Fruit fly (Drosophila melanogaster) whole organism, larva: ENCODE measurements around the gene CG6574.

ENCODE experiments used
- noc ChIP-seq: fragments of 200-800 bp; sonication (Bioruptor generic); optimal IDR thresholded peaks from 3 replicates; lab custom pipeline; 2019; ENCODE audit warnings: missing biosample characterization, mild to moderate bottlenecking, missing genetic modification characterization, moderate library complexity

Gene CG6574

DNA sequence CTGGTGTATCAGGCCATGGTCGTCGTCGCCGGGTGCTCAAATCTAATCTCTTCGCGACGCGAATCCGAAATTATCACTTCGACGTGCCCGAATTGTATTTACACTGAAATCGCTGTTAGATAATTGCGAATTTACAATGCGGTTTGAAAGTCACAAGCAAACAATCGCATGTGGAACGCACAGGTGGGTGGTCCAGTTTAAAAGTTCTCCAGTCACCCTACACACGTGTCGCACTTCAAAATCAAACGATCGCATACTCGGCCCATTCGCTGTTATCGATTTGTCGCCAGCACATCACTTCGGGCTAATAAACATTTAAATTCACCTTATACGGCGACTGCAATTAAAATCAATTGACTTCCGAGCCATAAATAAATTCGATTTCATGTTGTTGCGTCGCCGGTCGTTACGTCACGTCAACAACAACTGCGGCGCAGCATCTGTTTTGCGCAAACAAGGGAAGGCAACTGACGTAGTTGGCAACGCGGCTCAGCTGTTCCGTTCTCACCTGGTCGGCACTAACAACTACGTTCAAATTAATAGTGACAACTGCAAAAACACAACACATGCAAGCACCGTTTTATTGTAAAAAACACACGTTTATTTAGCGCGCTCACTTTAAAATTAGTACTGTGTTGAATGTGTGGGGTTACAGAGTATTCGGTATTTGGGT, at the start of gene CG6574:
Gene CG6574 (minus strand): TSS at position 216 of the 673 bp plus-strand sequence.
- TF ChIP-seq noc (tag; lab: Kevin White, UChicago) = peak; percentile 46

DNA sequence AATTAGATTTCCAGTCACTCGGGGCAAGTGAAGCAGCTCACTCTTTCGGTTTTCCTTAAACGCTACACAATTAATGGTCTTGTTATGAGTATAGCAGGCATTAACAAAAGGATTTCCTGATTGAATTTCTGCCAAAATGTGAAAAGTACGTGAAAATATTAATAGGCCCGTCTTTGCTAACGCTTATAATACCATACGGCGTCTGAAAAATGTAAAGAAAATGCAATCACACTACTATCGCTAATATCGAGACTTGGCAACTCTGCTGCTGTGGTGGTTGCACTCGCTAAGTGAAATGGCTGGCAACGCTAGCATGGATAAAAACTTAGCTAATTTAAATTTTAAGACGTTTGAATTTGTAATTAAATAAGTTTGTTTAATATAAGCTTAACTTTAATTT, 30.5 kb upstream of the CG6574 start, which contains the start of gene CG6621:
Gene CG6621 (minus strand): TSS at position 205 of the 400 bp plus-strand sequence.
- TF ChIP-seq noc (tag; lab: Kevin White, UChicago) = no peak

DNA sequence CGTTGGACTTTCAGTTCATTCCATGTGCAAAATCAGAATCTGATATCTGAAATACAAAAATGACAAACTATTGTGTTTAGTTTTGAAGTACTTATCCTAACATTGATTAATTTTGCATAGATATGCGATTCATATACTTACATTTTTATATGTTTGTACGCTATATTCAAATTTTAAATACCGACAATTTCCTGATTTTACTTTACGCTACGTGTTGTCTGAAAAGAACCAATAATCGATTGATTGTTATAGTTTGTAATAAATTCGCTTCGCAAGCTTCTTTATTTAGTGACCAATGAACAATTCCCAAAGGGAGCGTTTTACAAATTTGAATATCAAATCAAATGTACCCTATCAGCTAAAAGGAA, 26.7 kb upstream of the CG6574 start, which contains the start of gene Ak3:
Gene Ak3 (minus strand): TSS at position 69 of the 368 bp plus-strand sequence.
- no peak for TF ChIP-seq noc (tag; lab: Kevin White, UChicago)

- peak; percentile 76 for TF ChIP-seq noc (tag; lab: Kevin White, UChicago)
Observed at dm6 chr3R:10888633-10889519, 26.1 kb upstream of the CG6574 start.

DNA sequence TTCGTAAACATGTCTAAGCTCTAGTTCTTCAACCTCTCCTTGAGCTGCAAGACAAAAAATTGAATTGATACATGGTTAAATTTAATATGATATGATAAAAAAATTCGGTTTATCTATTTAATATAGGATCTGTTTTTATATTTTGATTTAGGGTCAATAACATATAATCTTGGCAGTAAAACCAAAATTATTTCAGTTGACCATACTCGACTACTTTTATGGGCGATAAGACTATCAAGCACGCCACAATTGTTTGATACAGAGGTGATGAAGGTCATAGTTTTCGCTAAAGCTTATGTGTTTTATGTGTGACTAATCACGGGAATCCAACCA, 25.5 kb upstream of the CG6574 start:
- TF ChIP-seq noc (tag; lab: Kevin White, UChicago) = peak; percentile 48

dm6 chr3R:10886462-10887315, 23.9 kb upstream of the CG6574 start:
- TF ChIP-seq noc (tag; lab: Kevin White, UChicago) = peak; percentile 96

DNA sequence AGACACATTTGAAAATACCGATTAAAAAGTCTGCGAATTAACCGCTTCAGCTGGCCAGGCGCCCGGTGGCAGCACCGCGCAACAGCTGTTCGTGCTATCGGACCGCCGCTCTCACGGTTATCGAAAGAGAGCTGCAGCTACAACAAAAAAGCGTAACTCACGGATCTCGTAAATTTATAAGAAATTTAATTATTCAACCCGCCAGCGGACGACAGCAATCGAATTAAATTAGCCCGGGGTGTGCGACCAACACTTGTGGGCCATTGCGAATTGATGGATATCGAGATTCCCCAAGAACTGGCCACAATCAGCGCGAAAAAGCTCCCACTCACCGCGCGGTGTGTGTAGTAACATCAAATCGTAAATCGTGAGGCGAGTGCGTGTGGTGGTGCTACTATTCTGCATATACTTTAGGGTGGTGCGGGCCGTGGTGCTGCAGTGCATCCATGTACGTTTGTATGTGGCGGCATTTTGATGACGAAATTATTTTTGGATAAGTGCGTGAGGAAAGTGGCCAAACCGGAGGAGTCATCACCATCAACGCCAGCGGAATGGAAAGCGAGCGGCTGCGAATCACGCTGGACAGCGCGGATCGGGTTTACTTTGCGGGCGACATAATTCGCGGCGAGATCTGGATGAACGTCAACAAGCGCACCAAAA, 22.8 kb upstream of the CG6574 start, which contains the start of gene Leash:
Gene Leash (plus strand): TSS at position 119 of the 660 bp plus-strand sequence.
- TF ChIP-seq noc (tag; lab: Kevin White, UChicago) = no peak

DNA sequence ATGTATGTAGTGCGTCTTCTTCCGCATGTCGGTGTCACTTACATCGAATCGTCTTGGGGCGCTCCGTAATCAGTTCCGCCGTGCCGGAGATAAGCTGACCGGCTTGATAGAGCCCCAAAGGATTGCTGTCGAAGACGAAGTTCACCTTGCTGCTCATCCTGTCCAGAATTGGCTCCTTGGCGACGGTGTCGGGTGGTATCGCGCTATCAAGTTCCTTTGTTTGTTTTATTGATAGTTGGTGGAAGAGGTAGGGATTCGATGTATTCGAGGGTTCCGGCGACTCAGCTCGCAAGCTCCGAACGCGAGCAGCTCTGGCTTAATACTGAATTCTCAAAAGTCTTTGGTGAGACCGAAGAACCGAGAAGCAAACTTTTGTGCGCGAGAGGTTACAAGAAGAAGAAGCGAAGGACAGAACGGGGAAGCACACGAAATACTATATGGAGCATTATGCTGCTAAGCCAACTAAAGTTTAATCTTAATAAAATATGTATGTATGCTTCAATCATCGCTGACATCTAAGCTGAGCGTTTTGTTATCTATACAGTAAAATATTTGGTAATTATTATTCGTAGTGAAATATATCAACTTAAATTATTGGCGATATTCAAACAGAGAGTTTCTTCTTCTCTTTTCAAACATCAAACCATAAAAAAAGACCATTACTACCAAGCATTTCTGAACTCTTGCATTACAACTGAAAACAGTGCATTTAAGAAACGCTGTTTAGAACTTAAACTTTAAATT, 22.1 kb upstream of the CG6574 start, which contains the start of gene CG14696:
Gene CG14696 (minus strand): TSS at position 324 of the 744 bp plus-strand sequence.
- no peak for TF ChIP-seq noc (tag; lab: Kevin White, UChicago)

- no peak for TF ChIP-seq noc (tag; lab: Kevin White, UChicago)
Observed at dm6 chr3R:10884031-10884677, 21.4 kb upstream of the CG6574 start.

DNA sequence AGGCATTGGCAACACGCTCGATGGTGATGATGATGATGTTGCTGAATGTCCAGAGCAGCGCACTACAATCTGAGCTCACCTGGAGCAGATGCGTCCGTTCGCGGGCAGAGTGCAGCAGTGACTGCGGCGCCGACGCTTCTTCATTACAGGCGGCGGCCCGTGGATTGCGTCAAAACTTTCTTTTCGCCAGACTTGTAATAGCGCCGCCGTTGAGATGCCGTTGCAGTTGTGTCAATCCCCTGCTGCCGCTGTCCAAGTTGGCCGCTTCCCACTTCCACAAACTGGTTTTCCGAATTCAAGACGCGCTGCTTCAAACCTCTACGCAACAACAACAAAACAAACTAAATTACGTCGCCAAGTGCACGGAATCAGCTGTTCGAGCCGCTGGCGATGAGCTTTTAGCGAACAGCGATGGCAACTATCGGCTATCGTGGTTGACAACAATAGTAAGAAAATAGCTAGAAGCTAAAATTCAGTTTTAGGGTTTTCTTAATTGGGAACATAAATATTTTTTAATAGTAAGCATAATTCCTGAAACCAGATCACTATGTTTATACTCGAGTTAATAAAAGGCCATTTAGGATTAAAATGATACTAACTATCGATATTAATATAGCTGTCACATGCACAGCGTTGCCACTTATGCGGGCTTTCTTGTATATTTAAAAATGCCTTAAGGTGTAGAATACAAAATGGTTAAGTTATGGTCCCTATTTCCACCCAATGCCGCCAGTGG, 19.2 kb upstream of the CG6574 start, which contains the start of gene Tpc1:
Gene Tpc1 (minus strand): TSS at position 365 of the 736 bp plus-strand sequence.
- no peak for TF ChIP-seq noc (tag; lab: Kevin White, UChicago)

dm6 chr3R:10879219-10879618, 16.4 kb upstream of the CG6574 start, which contains the start of gene CG14695:
Gene CG14695 (minus strand): TSS chr3R:10879319.
- no peak for TF ChIP-seq noc (tag; lab: Kevin White, UChicago)

DNA sequence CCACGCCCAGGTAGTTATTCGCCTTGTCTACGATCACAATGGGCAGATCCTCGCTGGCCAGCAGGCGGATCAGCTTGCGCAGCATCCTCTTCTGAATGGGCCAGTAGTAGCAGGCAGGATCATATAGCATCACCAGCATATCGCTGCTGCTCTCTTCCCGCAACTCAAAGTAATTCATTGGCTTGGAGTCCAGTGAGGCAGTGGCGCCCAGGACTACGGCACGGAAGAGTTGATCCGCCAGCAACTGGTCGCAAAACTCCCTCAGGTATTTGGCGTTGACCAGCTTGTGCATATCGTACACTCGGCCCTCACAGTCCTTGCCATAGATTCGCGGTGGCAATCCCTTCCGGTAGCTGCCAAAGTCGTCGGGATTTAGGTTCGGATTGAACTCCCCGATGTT, 15.8 kb upstream of the CG6574 start:
- TF ChIP-seq noc (tag; lab: Kevin White, UChicago) = no peak

- peak; percentile 47 for TF ChIP-seq noc (tag; lab: Kevin White, UChicago)
Observed at dm6 chr3R:10877808-10878207, 15.0 kb upstream of the CG6574 start.
